Worm (Caenorhabditis elegans): ENCODE results near the gene nlp-55.

DNA sequence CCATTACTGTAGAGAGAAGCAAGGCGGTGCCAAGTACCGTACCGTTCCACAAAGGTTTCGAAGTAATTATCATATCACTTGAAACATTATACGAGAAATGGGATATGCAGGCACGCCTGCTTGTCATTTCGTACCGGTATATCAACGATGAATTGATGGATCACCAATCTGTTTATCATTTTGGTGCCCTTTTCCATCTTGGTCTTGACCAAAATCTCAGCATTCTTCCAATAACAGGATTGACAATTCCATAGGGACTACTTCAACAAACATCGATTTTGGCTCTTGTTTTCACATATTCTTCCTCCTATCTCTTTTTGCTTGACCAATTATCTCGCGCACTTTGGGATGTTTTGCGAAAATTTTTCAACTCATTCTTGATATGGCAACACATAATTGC, 43.9 kb upstream of the nlp-55 start:
- no peak for TF ChIP-seq F23B12.7 (tag; optimal IDR thresholded peaks at IDR 0.05; ENCODE audit: insufficient read depth)
- no peak for TF ChIP-seq bed-1 (GFP tag; IDR thresholded peaks at IDR 0.05)
- no peak for TF ChIP-seq efl-1 (GFP tag; optimal IDR thresholded peaks at IDR 0.05)
- no peak for TF ChIP-seq atf-7 (tag; optimal IDR thresholded peaks at IDR 0.05)
- no peak for TF ChIP-seq attf-3 (GFP tag; conservative IDR thresholded peaks at IDR 0.05)
- TF ChIP-seq F55B11.4 (tag; optimal IDR thresholded peaks at IDR 0.05; ENCODE audit: borderline replicate concordance, insufficient read depth), result no peak
- TF ChIP-seq unc-130 (GFP tag; optimal IDR thresholded peaks at IDR 0.05), result no peak
- TF ChIP-seq ceh-27 (GFP tag; optimal IDR thresholded peaks at IDR 0.05), result no peak
- TF ChIP-seq lin-35 (GFP tag; optimal IDR thresholded peaks at IDR 0.05), result no peak
- no peak for TF ChIP-seq ama-1 (optimal IDR thresholded peaks at IDR 0.05)
- TF ChIP-seq ama-1 (GFP tag; optimal IDR thresholded peaks at IDR 0.05), result no peak
- TF ChIP-seq rpc-1 (optimal IDR thresholded peaks at IDR 0.05), result no peak
- TF ChIP-seq rpc-1 (tag; optimal IDR thresholded peaks at IDR 0.05), result no peak
- no peak for TF ChIP-seq let-607 (tag; optimal IDR thresholded peaks at IDR 0.05)
- TF ChIP-seq ztf-3 (GFP tag; optimal IDR thresholded peaks at IDR 0.05), result no peak
- no peak for TF ChIP-seq pbrm-1 (GFP tag; IDR thresholded peaks at IDR 0.05)

All from whole organism, young adult.